Worm (Caenorhabditis elegans): Measurements from ENCODE around the gene msp-58.
"Not testable (repeated sequence)": the region's sequence is repeated elsewhere in the genome, so short reads cannot be mapped to it uniquely, and the experiment has no call there.

- TF ChIP-seq nhr-237 (tag; optimal IDR thresholded peaks at IDR 0.05); jun-1 (tag; optimal IDR thresholded peaks at IDR 0.05); unc-39 (tag; optimal IDR thresholded peaks at IDR 0.05); lin-29 (GFP tag; IDR thresholded peaks at IDR 0.05); ztf-11 (tag; optimal IDR thresholded peaks at IDR 0.05); lin-15B (tag; optimal IDR thresholded peaks at IDR 0.05); nhr-42 (GFP tag; IDR thresholded peaks at IDR 0.05); mep-1 (tag; optimal IDR thresholded peaks at IDR 0.05): not testable (repeated sequence)
These were observed 744 bp downstream of the msp-58 start for ce11 chrIV:5309137-5309536.
